Worm (Caenorhabditis elegans) whole organism, mixed stage, embryonic: ENCODE measurements around the gene pqn-54.

ENCODE experiments used
- blmp-1 ChIP-seq: fragments of 150-350 bp; optimal IDR thresholded peaks from 2 replicates; lab custom pipeline; 2014; ENCODE audit warnings: missing biosample characterization, missing genetic modification characterization
- ces-1 ChIP-seq: fragments of 150-350 bp; optimal IDR thresholded peaks from 2 replicates; lab custom pipeline; 2014; ENCODE audit warnings: missing biosample characterization, missing genetic modification reagents, missing genetic modification characterization
- drap-1 ChIP-seq: fragments of 200-800 bp; sonication (Bioruptor generic); optimal IDR thresholded peaks from 3 replicates; lab custom pipeline; 2018; ENCODE audit warnings: mild to moderate bottlenecking, missing genetic modification characterization, missing compliant biosample characterization
- elt-3 ChIP-seq: fragments of 150-350 bp; optimal IDR thresholded peaks from 2 replicates; lab custom pipeline; 2014; ENCODE audit warnings: missing biosample characterization, missing genetic modification characterization
- lin-13 ChIP-seq: fragments of 150-350 bp; optimal IDR thresholded peaks from 2 replicates; lab custom pipeline; 2014; ENCODE audit warnings: missing biosample characterization, missing genetic modification characterization
- mep-1 ChIP-seq: fragments of 150-350 bp; optimal IDR thresholded peaks from 2 replicates; lab custom pipeline; 2017; ENCODE audit warnings: missing biosample characterization, missing genetic modification reagents, missing genetic modification characterization, inconsistent platforms
- nhr-28 ChIP-seq: fragments of 150-350 bp; optimal IDR thresholded peaks from 2 replicates; lab custom pipeline; 2014; ENCODE audit warnings: missing biosample characterization, missing genetic modification characterization

DNA sequence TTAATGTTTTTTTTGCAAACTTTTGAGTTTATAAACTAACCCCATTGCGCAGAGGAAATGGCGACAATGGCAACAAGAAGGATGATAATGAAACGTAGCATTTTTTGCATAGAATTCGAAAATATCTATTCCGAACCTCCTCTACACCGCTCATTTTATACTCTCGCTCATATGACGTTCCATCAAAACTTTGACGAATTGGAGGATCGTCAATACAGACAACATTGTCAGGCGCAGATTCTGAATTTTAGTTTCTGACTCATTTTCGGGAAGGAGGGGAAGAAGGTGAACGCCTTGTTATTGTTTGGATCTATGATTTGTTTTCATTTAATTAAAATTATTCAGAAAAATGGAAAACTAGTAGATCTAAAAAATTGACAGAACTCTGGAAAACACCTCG, 20.6 kb upstream of the pqn-54 start, which contains the start of gene cnc-1:
- TF ChIP-seq blmp-1 (no peak), drap-1 (GFP tag; lab: Kevin White, UChicago) (no peak), ces-1 (GFP tag; lab: Kevin White, UChicago) (no peak), lin-13 (tag; lab: Kevin White, UChicago) (no peak), nhr-28 (no peak), mep-1 (tag; lab: Kevin White, UChicago) (no peak), elt-3 (tag; lab: Kevin White, UChicago) (no peak)
